Worm (Caenorhabditis elegans): ENCODE measurements around the gene sdz-21.
A peak's percentile ranks its signal among the peaks of the same experiment; 100 is the strongest.

The sdz-21 gene

DNA sequence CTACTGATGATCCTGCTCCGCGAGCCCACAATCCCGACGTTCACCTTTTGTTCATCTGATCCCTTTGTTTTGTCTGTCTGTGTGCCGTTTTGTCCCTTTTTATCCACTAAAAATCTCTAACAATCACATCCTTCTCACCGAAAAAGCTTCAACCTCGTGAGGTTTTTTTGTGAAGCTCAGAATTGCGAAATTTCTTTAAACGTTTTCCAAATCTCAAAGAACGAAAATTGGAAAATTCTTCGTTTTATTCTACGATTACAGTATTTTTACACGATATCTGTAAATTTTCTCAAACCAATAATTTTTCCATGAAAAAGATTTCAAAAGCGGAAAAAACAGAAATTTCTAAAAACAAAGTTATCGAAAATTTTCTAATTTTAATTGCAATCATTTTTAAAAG, 17.4 kb upstream of the sdz-21 start:
- TF ChIP-seq unc-62 (GFP tag; optimal IDR thresholded peaks at IDR 0.05), result no peak
- TF ChIP-seq mls-2 (tag; optimal IDR thresholded peaks at IDR 0.05), result no peak
- TF ChIP-seq elt-3 (tag; optimal IDR thresholded peaks at IDR 0.05), result no peak
- no peak for TF ChIP-seq nhr-2 (tag; optimal IDR thresholded peaks at IDR 0.05)
- TF ChIP-seq M03D4.4 (tag; optimal IDR thresholded peaks at IDR 0.05), result no peak
- TF ChIP-seq nhr-28 (tag; optimal IDR thresholded peaks at IDR 0.05), result no peak
- TF ChIP-seq elt-1 (tag; optimal IDR thresholded peaks at IDR 0.05; ENCODE audit: borderline replicate concordance, insufficient read depth), result no peak
- TF ChIP-seq cnd-1 (tag; optimal IDR thresholded peaks at IDR 0.05), result no peak
- TF ChIP-seq hlh-1 (tag; optimal IDR thresholded peaks at IDR 0.05), result no peak
- no peak for TF ChIP-seq mab-5 (tag; optimal IDR thresholded peaks at IDR 0.05)
- no peak for TF ChIP-seq nhr-237 (tag; optimal IDR thresholded peaks at IDR 0.05)
- no peak for TF ChIP-seq nhr-12 (tag; optimal IDR thresholded peaks at IDR 0.05)
- TF ChIP-seq nhr-76 (tag; optimal IDR thresholded peaks at IDR 0.05), result no peak
- no peak for TF ChIP-seq blmp-1 (tag; optimal IDR thresholded peaks at IDR 0.05)
- TF ChIP-seq lsy-2 (tag; optimal IDR thresholded peaks at IDR 0.05), result no peak
- TF ChIP-seq ceh-43 (GFP tag; optimal IDR thresholded peaks at IDR 0.05), result no peak
- TF ChIP-seq sem-2 (GFP tag; optimal IDR thresholded peaks at IDR 0.05), result no peak

DNA sequence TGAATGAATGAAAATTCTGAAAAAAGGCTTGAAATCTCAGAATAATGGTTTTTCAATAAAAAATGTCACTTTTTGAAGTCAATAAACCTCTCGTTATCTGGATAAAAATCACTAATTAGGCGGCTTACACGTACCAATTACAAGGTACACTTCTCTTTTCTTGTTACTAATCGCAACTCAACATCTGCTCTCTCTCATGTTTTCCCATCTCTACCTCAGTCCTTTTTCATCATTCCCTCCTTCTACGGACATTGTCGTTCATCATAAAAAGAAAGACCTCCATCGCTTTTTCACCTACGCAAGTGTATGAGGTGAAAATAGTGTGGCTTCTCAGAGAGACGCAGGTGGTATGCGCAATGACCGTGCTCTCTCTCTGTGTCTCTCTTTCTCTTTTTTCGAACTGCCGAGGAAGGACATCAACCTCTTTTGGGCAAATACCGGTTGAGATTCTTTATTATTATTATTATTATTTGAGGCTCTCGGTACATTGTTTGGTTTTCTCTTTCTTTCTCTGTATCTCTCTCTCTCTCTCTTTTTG, 11.2 kb upstream of the sdz-21 start:
- TF ChIP-seq sptf-1 (tag; optimal IDR thresholded peaks at IDR 0.05), result peak; percentile 29
- TF ChIP-seq elt-1 (tag; optimal IDR thresholded peaks at IDR 0.05; ENCODE audit: borderline replicate concordance, insufficient read depth), result peak; percentile 78
- TF ChIP-seq ham-2 (GFP tag; optimal IDR thresholded peaks at IDR 0.05), result peak; percentile 62
- TF ChIP-seq cnd-1 (tag; optimal IDR thresholded peaks at IDR 0.05), result peak; percentile 19
- TF ChIP-seq nhr-2 (tag; optimal IDR thresholded peaks at IDR 0.05), result peak; percentile 98
- TF ChIP-seq snpc-4 (tag; optimal IDR thresholded peaks at IDR 0.05), result no peak
- TF ChIP-seq ztf-11 (tag; optimal IDR thresholded peaks at IDR 0.05), result no peak
- peak; percentile 63 for TF ChIP-seq mls-2 (tag; optimal IDR thresholded peaks at IDR 0.05)
- peak; percentile 1 for TF ChIP-seq lsy-2 (tag; optimal IDR thresholded peaks at IDR 0.05)
- TF ChIP-seq zip-8 (tag; optimal IDR thresholded peaks at IDR 0.05), result peak; percentile 53
- TF ChIP-seq M03D4.4 (tag; optimal IDR thresholded peaks at IDR 0.05), result no peak

DNA sequence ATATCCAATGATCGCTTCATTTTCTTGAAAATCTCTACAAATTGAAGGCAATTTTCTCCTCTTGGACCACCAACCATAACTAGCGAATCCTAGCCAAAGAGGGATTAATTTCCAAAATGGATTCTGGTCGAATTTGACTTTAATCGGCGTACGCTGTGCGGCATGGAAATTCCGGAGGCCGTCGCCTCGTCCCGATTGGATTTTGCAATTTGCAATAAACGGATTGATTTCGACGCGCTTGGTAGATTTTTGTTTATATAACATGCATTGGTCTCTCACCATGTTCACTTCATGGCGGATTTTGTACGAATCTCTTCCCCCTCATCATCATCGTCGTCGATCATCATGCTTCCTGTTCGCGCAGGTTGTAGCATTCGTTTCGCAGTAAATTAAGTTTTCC, 8.9 kb upstream of the sdz-21 start:
- peak; percentile 3 for TF ChIP-seq ham-2 (GFP tag; optimal IDR thresholded peaks at IDR 0.05)
- TF ChIP-seq ces-1 (GFP tag; optimal IDR thresholded peaks at IDR 0.05), result peak; percentile 68
- TF ChIP-seq lsy-2 (tag; optimal IDR thresholded peaks at IDR 0.05), result no peak

DNA sequence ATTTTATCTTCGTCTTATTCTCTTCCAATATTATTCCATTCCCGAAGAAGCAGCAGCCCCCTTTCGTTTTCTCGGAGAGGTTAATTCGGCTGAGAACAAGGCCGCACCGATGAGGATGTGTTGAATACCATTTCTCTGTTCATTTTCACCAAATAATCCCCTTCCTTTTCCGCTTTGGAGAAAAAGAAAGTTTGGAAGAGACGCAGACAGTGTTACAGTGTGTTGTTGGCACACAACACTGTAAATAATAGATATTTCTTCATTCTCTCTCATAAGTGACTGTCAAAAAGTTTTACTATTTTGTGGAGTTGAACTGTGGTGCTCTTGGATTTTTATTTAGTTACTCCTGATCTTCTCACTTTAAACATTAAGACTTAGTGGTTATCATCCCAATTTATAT, 8.4 kb upstream of the sdz-21 start:
- TF ChIP-seq pha-4 (tag; optimal IDR thresholded peaks at IDR 0.05) (peak; percentile 38), zip-8 (tag; optimal IDR thresholded peaks at IDR 0.05) (no peak), ceh-39 (tag; optimal IDR thresholded peaks at IDR 0.05) (no peak), blmp-1 (tag; optimal IDR thresholded peaks at IDR 0.05) (peak; percentile 91)

DNA sequence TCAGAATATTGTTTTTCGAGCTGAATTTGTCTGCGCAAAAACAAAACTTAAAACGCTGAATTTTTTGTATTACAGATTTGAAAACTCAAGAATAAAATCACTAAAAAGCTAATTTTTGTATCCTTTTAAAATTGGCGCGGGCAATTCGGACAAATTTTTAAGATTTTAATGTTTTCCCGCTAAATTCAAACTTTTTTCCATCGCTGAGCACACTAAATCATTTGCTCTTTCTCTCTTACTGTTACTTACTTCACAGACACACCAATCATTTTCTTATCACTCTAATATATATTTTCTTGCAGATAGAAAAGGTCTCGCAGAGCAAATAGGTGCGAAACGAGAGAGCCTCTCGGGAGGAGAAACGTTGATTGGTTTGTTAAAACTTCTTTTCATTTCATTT, 7.1 kb upstream of the sdz-21 start, which contains the start of gene par-3:
Gene par-3, plus strand, starts transcription at position 301 of the 400 bp plus-strand sequence.
- TF ChIP-seq ceh-43 (GFP tag; optimal IDR thresholded peaks at IDR 0.05) (no peak), nhr-237 (tag; optimal IDR thresholded peaks at IDR 0.05) (no peak), zip-8 (tag; optimal IDR thresholded peaks at IDR 0.05) (no peak), ces-1 (GFP tag; optimal IDR thresholded peaks at IDR 0.05) (no peak), sptf-1 (tag; optimal IDR thresholded peaks at IDR 0.05) (no peak), hlh-1 (tag; optimal IDR thresholded peaks at IDR 0.05) (no peak), tbx-8 (GFP tag; optimal IDR thresholded peaks at IDR 0.05) (no peak), nhr-12 (tag; optimal IDR thresholded peaks at IDR 0.05) (no peak), ceh-83 (GFP tag; optimal IDR thresholded peaks at IDR 0.05) (no peak), drap-1 (GFP tag; optimal IDR thresholded peaks at IDR 0.05) (no peak), cnd-1 (tag; optimal IDR thresholded peaks at IDR 0.05) (no peak), lin-32 (GFP tag; optimal IDR thresholded peaks at IDR 0.05) (no peak)

DNA sequence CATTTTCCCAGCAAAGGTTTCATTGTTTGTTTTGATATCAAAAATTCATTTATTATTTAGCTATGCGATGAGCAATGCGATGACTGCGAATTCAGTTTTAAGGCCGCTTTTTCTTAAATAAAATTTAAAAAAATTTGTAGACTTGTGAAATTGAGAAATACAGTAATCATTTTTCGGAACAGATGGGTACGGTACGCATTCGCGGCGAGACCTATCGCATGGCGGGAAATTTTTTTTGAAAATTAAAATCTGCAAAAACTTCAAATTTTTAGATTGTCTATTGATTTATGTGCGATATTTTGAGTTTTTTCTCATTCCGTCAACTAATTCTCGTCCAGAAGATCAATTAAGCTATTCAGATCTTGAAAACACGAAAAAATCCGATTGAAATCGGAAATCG, 6.7 kb upstream of the sdz-21 start:
- TF ChIP-seq unc-62 (GFP tag; optimal IDR thresholded peaks at IDR 0.05) (no peak), mls-2 (tag; optimal IDR thresholded peaks at IDR 0.05) (no peak), ceh-83 (GFP tag; optimal IDR thresholded peaks at IDR 0.05) (no peak), lin-32 (GFP tag; optimal IDR thresholded peaks at IDR 0.05) (no peak), lsy-2 (tag; optimal IDR thresholded peaks at IDR 0.05) (no peak), flh-1 (GFP tag; optimal IDR thresholded peaks at IDR 0.05) (no peak), snpc-4 (tag; optimal IDR thresholded peaks at IDR 0.05) (no peak), nhr-76 (tag; optimal IDR thresholded peaks at IDR 0.05) (no peak), ztf-11 (tag; optimal IDR thresholded peaks at IDR 0.05) (no peak), blmp-1 (tag; optimal IDR thresholded peaks at IDR 0.05) (no peak), nhr-2 (tag; optimal IDR thresholded peaks at IDR 0.05) (no peak), nhr-237 (tag; optimal IDR thresholded peaks at IDR 0.05) (no peak), mep-1 (tag; optimal IDR thresholded peaks at IDR 0.05) (no peak), tbx-8 (GFP tag; optimal IDR thresholded peaks at IDR 0.05) (no peak)

Data from whole organism, mixed stage, embryonic.